Fruit fly (Drosophila melanogaster) whole organism, embryonic: ENCODE results near the gene CG42342.

Experiments
- Aef1 ChIP-seq: fragments of 200-800 bp; sonication (Bioruptor generic); IDR thresholded peaks from 3 replicates; pipeline ENCODE4 v1.3.6; 2022; ENCODE audit warnings: missing biosample characterization, missing genetic modification characterization
- CG10209 ChIP-seq: fragments of 200-800 bp; sonication (Bioruptor generic); optimal IDR thresholded peaks from 3 replicates; lab custom pipeline; 2017; ENCODE audit warnings: missing biosample characterization, mild to moderate bottlenecking, missing genetic modification characterization, missing genetic modification reagents
- CG10366 ChIP-seq: fragments of 200-800 bp; sonication (Bioruptor generic); IDR thresholded peaks from 2 replicates; pipeline ENCODE4 v1.3.6; 2022; ENCODE audit warnings: missing biosample characterization, missing genetic modification characterization
- CG11456 ChIP-seq: fragments of 200-800 bp; sonication (Bioruptor generic); IDR thresholded peaks from 3 replicates; pipeline ENCODE4 v1.3.6; 2022; ENCODE audit warnings: missing biosample characterization, missing genetic modification characterization
- CG11560 ChIP-seq: fragments of 200-800 bp; sonication (Bioruptor generic); IDR thresholded peaks from 3 replicates; pipeline ENCODE4 v1.3.6; 2022; ENCODE audit warnings: missing biosample characterization, missing genetic modification characterization
- CG14710 ChIP-seq: fragments of 200-800 bp; sonication (Bioruptor generic); optimal IDR thresholded peaks from 3 replicates; lab custom pipeline; 2019; ENCODE audit warnings: missing biosample characterization, mild to moderate bottlenecking, missing genetic modification characterization, moderate library complexity
- CG15479 ChIP-seq: fragments of 200-800 bp; sonication (Bioruptor generic); optimal IDR thresholded peaks from 3 replicates; lab custom pipeline; 2019; ENCODE audit warnings: missing biosample characterization, mild to moderate bottlenecking, missing genetic modification characterization, moderate library complexity
- CG1602 ChIP-seq: fragments of 200-800 bp; sonication (Bioruptor generic); optimal IDR thresholded peaks from 3 replicates; lab custom pipeline; 2016; ENCODE audit warnings: missing biosample characterization, missing genetic modification characterization
- CG16813 ChIP-seq: fragments of 200-800 bp; sonication (Bioruptor generic); IDR thresholded peaks from 3 replicates; pipeline ENCODE4 v1.3.6; 2022; ENCODE audit warnings: missing biosample characterization, missing genetic modification characterization; ENCODE audit not compliant: partially characterized antibody
- CG30020 ChIP-seq: fragments of 200-800 bp; optimal IDR thresholded peaks from 2 replicates; lab custom pipeline; 2019; ENCODE audit warnings: missing biosample characterization, mild to moderate bottlenecking, missing genetic modification characterization, moderate library complexity
- CG3065 ChIP-seq: fragments of 200-800 bp; sonication (Bioruptor generic); optimal IDR thresholded peaks from 2 replicates; lab custom pipeline; 2016; ENCODE audit warnings: missing biosample characterization, missing genetic modification characterization
- CG3281 ChIP-seq: fragments of 200-800 bp; sonication (Bioruptor generic); optimal IDR thresholded peaks from 3 replicates; lab custom pipeline; 2017; ENCODE audit warnings: missing biosample characterization, mild to moderate bottlenecking, missing genetic modification characterization
- CG33213 ChIP-seq: fragments of 200-800 bp; sonication (Bioruptor generic); optimal IDR thresholded peaks from 3 replicates; lab custom pipeline; 2016; ENCODE audit warnings: missing biosample characterization, missing genetic modification characterization
- CG4424 ChIP-seq: fragments of 200-800 bp; sonication (Bioruptor generic); optimal IDR thresholded peaks from 3 replicates; lab custom pipeline; 2016; ENCODE audit warnings: missing biosample characterization, missing genetic modification characterization
- CG7372 ChIP-seq: fragments of 200-800 bp; sonication (Bioruptor generic); IDR thresholded peaks from 2 replicates; pipeline ENCODE4 v1.3.6; 2022; ENCODE audit warnings: missing biosample characterization, missing genetic modification characterization
- CG7556 ChIP-seq: fragments of 200-800 bp; sonication (Bioruptor generic); optimal IDR thresholded peaks from 2 replicates; lab custom pipeline; 2017; ENCODE audit warnings: missing biosample characterization, mild to moderate bottlenecking, missing genetic modification characterization
- CG7963 ChIP-seq: fragments of 200-800 bp; sonication (Bioruptor generic); IDR thresholded peaks from 3 replicates; pipeline ENCODE4 v1.3.6; 2022; ENCODE audit warnings: missing biosample characterization, missing genetic modification characterization; ENCODE audit not compliant: partially characterized antibody
- CG9876 ChIP-seq: fragments of 200-800 bp; sonication (Bioruptor generic); optimal IDR thresholded peaks from 2 replicates; lab custom pipeline; 2016; ENCODE audit warnings: missing biosample characterization, missing genetic modification characterization
- CHES-1-like ChIP-seq: fragments of 200-800 bp; sonication (Bioruptor generic); optimal IDR thresholded peaks from 2 replicates; lab custom pipeline; 2016; ENCODE audit warnings: missing biosample characterization, missing genetic modification characterization
- CTCF ChIP-seq: fragments of 200-800 bp; sonication (Bioruptor generic); optimal IDR thresholded peaks from 2 replicates; lab custom pipeline; 2017; ENCODE audit warnings: missing biosample characterization, mild to moderate bottlenecking, missing genetic modification characterization, moderate library complexity
- D19B ChIP-seq: fragments of 200-800 bp; sonication (Bioruptor generic); optimal IDR thresholded peaks from 2 replicates; lab custom pipeline; 2017; ENCODE audit warnings: missing biosample characterization, mild to moderate bottlenecking, missing genetic modification characterization
- Dad ChIP-seq: fragments of 200-800 bp; sonication (Bioruptor generic); optimal IDR thresholded peaks from 3 replicates; lab custom pipeline; 2016; ENCODE audit warnings: missing biosample characterization, missing genetic modification characterization
- Dref ChIP-seq: fragments of 200-800 bp; sonication (Bioruptor generic); IDR thresholded peaks from 2 replicates; pipeline ENCODE4 v1.3.6; 2022; ENCODE audit warnings: missing biosample characterization, missing genetic modification characterization
- Eip74EF ChIP-seq, 2 experiments: fragments of 200-800 bp in 1 of 2; fragments of >200 bp in 1 of 2; sonication (Bioruptor generic) in 1 of 2; optimal IDR thresholded peaks; 2 replicates each; lab custom pipeline; 2017 to 2019; ENCODE audit warnings: missing biosample characterization in 2 of 2, missing genetic modification characterization in 2 of 2, mild to moderate bottlenecking in 1 of 2, moderate library complexity in 1 of 2
- Gug ChIP-seq: fragments of 200-800 bp; sonication (Bioruptor generic); IDR thresholded peaks from 4 replicates; pipeline ENCODE4 v1.3.6; 2022; ENCODE audit warnings: missing biosample characterization, missing genetic modification characterization
- H15 ChIP-seq: fragments of 200-800 bp; sonication (Bioruptor generic); IDR thresholded peaks from 3 replicates; pipeline ENCODE4 v1.3.6; 2022; ENCODE audit warnings: missing biosample characterization, missing genetic modification characterization
- H2.0 ChIP-seq: fragments of 200-800 bp; sonication (Bioruptor generic); IDR thresholded peaks from 2 replicates; pipeline ENCODE4 v1.3.6; 2022; ENCODE audit warnings: missing biosample characterization, missing genetic modification characterization
- HLH54F ChIP-seq: fragments of 200-800 bp; sonication (Bioruptor generic); optimal IDR thresholded peaks from 3 replicates; lab custom pipeline; 2016; ENCODE audit warnings: missing biosample characterization, missing genetic modification characterization
- Med ChIP-seq: fragments of 200-800 bp; sonication (Bioruptor generic); peaks from one replicate; lab custom pipeline; 2016; ENCODE audit warnings: missing biosample characterization, missing genetic modification characterization, mild to moderate bottlenecking, inconsistent platforms, moderate library complexity
- Nf-YA ChIP-seq: fragments of 200-800 bp; sonication (Bioruptor generic); IDR thresholded peaks from 2 replicates; pipeline ENCODE4 v1.3.6; 2022; ENCODE audit warnings: missing biosample characterization, missing genetic modification characterization
- Ptx1 ChIP-seq: fragments of 200-800 bp; sonication (Bioruptor generic); IDR thresholded peaks from 2 replicates; pipeline ENCODE4 v1.3.6; 2022; ENCODE audit warnings: missing biosample characterization, missing genetic modification characterization
- Rfx ChIP-seq: fragments of 200-800 bp; sonication (Bioruptor generic); IDR thresholded peaks from 2 replicates; pipeline ENCODE4 v1.3.6; 2022; ENCODE audit warnings: missing biosample characterization, missing genetic modification characterization
- Sox102F ChIP-seq: fragments of 200-800 bp; sonication (Bioruptor generic); optimal IDR thresholded peaks from 2 replicates; lab custom pipeline; 2018; ENCODE audit warnings: missing biosample characterization, mild to moderate bottlenecking, missing genetic modification characterization, moderate library complexity
- Vsx1 ChIP-seq: fragments of 200-800 bp; sonication (Bioruptor generic); optimal IDR thresholded peaks from 2 replicates; lab custom pipeline; 2017; ENCODE audit warnings: missing biosample characterization, mild to moderate bottlenecking, missing genetic modification characterization, missing genetic modification reagents
- az2 ChIP-seq: fragments of 200-800 bp; sonication (Bioruptor generic); optimal IDR thresholded peaks from 3 replicates; lab custom pipeline; 2016; ENCODE audit warnings: missing biosample characterization, missing genetic modification characterization
- br ChIP-seq: fragments of >200 bp; optimal IDR thresholded peaks from 2 replicates; lab custom pipeline; 2017
- chn ChIP-seq: fragments of 200-800 bp; sonication (Bioruptor generic); optimal IDR thresholded peaks from 2 replicates; lab custom pipeline; 2016; ENCODE audit warnings: missing biosample characterization, missing genetic modification characterization
- crc ChIP-seq: fragments of 200-800 bp; sonication (Bioruptor generic); optimal IDR thresholded peaks from 2 replicates; lab custom pipeline; 2016; ENCODE audit warnings: missing biosample characterization, missing genetic modification characterization
- danr ChIP-seq: fragments of 200-800 bp; sonication (Bioruptor generic); IDR thresholded peaks from 2 replicates; pipeline ENCODE4 v1.3.6; 2022; ENCODE audit warnings: missing biosample characterization, missing genetic modification characterization
- disco-r ChIP-seq: fragments of 200-800 bp; sonication (Bioruptor generic); optimal IDR thresholded peaks from 2 replicates; lab custom pipeline; 2016; ENCODE audit warnings: missing biosample characterization, missing genetic modification characterization
- gce ChIP-seq: fragments of 200-800 bp; sonication (Bioruptor generic); IDR thresholded peaks from 3 replicates; pipeline ENCODE4 v1.3.6; 2022; ENCODE audit warnings: missing biosample characterization, missing genetic modification characterization
- her ChIP-seq: fragments of 200-800 bp; sonication (Bioruptor generic); optimal IDR thresholded peaks from 2 replicates; lab custom pipeline; 2016; ENCODE audit warnings: missing biosample characterization, missing genetic modification characterization
- mirr ChIP-seq: fragments of 200-800 bp; sonication (Bioruptor generic); optimal IDR thresholded peaks from 3 replicates; lab custom pipeline; 2018; ENCODE audit warnings: missing biosample characterization, mild to moderate bottlenecking, missing genetic modification characterization
- oc ChIP-seq: fragments of 200-800 bp; sonication (Bioruptor generic); optimal IDR thresholded peaks from 2 replicates; lab custom pipeline; 2018; ENCODE audit warnings: missing biosample characterization, mild to moderate bottlenecking, missing genetic modification characterization, moderate library complexity
- pb ChIP-seq: fragments of 200-800 bp; sonication (Bioruptor generic); optimal IDR thresholded peaks from 3 replicates; lab custom pipeline; 2016; ENCODE audit warnings: missing biosample characterization, missing genetic modification characterization
- pita ChIP-seq: fragments of 200-800 bp; sonication (Bioruptor generic); optimal IDR thresholded peaks from 2 replicates; lab custom pipeline; 2017; ENCODE audit warnings: missing biosample characterization, mild to moderate bottlenecking, missing genetic modification characterization
- schlank ChIP-seq: fragments of 200-800 bp; sonication (Bioruptor generic); optimal IDR thresholded peaks from 2 replicates; lab custom pipeline; 2018; ENCODE audit warnings: missing biosample characterization, mild to moderate bottlenecking, missing genetic modification characterization
- scrt ChIP-seq: fragments of 200-800 bp; sonication (Bioruptor generic); optimal IDR thresholded peaks from 2 replicates; lab custom pipeline; 2018; ENCODE audit warnings: missing biosample characterization, mild to moderate bottlenecking, missing genetic modification characterization, moderate library complexity
- seq ChIP-seq: fragments of 200-800 bp; sonication (Bioruptor generic); IDR thresholded peaks from 2 replicates; pipeline ENCODE4 v1.3.6; 2022; ENCODE audit warnings: missing biosample characterization, missing genetic modification characterization
- shn ChIP-seq: fragments of 200-800 bp; sonication (Bioruptor generic); optimal IDR thresholded peaks from 3 replicates; lab custom pipeline; 2016; ENCODE audit warnings: missing biosample characterization, missing genetic modification characterization
- sisA ChIP-seq: fragments of 200-800 bp; sonication (Bioruptor generic); IDR thresholded peaks from 2 replicates; pipeline ENCODE4 v1.3.6; 2022; ENCODE audit warnings: missing biosample characterization, missing genetic modification characterization
- stwl ChIP-seq: fragments of 200-800 bp; sonication (Bioruptor generic); optimal IDR thresholded peaks from 3 replicates; lab custom pipeline; 2018; ENCODE audit warnings: missing biosample characterization, mild to moderate bottlenecking, missing genetic modification characterization, moderate library complexity
- wek ChIP-seq: fragments of 200-800 bp; sonication (Bioruptor generic); optimal IDR thresholded peaks from 3 replicates; lab custom pipeline; 2018; ENCODE audit warnings: missing biosample characterization, mild to moderate bottlenecking, missing genetic modification characterization, moderate library complexity
- zfh1 ChIP-seq: fragments of 200-800 bp; sonication (Bioruptor generic); IDR thresholded peaks from 3 replicates; pipeline ENCODE4 v1.3.6; 2022; ENCODE audit warnings: missing biosample characterization, missing genetic modification characterization

Gene CG42342

dm6 chr3R:16614241-16614640 is 111.7 kb downstream of the CG42342 start, which contains the start of gene CG10340 (continued):
- TF ChIP-seq schlank (tag; lab: Kevin White, UChicago) (no peak), CG4424 (GFP tag; lab: Kevin White, UChicago) (no peak), br (lab: Kevin White, UChicago) (no peak), disco-r (GFP tag; lab: Kevin White, UChicago) (no peak), CG3281 (GFP tag; lab: Kevin White, UChicago) (no peak), CG10209 (GFP tag; lab: Kevin White, UChicago) (no peak), CG9876 (GFP tag; lab: Kevin White, UChicago) (no peak), Nf-YA (GFP tag; lab: Robert Waterston, UW) (no peak), seq (GFP tag; lab: Robert Waterston, UW) (no peak), CG7556 (no peak), CG16813 (peak; percentile 80), her (GFP tag; lab: Kevin White, UChicago) (no peak), chn (GFP tag; lab: Kevin White, UChicago) (no peak), Vsx1 (GFP tag; lab: Kevin White, UChicago) (no peak), pb (no peak), danr (GFP tag; lab: Robert Waterston, UW) (no peak), CG11456 (no peak), pita (GFP tag; lab: Kevin White, UChicago) (no peak), CG7372 (GFP tag; lab: Robert Waterston, UW) (no peak), zfh1 (GFP tag; lab: Robert Waterston, UW) (no peak), gce (GFP tag; lab: Robert Waterston, UW) (no peak), oc (no peak), CG30020 (tag; lab: Kevin White, UChicago) (no peak), Ptx1 (GFP tag; lab: Robert Waterston, UW) (no peak), H15 (GFP tag; lab: Robert Waterston, UW) (no peak), wek (GFP tag; lab: Kevin White, UChicago) (no peak), Dad (GFP tag; lab: Kevin White, UChicago) (no peak), sisA (GFP tag; lab: Robert Waterston, UW) (no peak), shn (GFP tag; lab: Kevin White, UChicago) (no peak), CG1602 (GFP tag; lab: Kevin White, UChicago) (no peak), stwl (peak; percentile 67), H2.0 (GFP tag; lab: Robert Waterston, UW) (no peak), Rfx (peak; percentile 65), Gug (GFP tag; lab: Robert Waterston, UW) (peak; percentile 25; the same call in 1 of the 4 replicates), CG11560 (tag; lab: Robert Waterston, UW) (no peak), CG10366 (peak; percentile 12; the same call in 1 of the 2 replicates), D19B (no peak), CG14710 (tag; lab: Kevin White, UChicago) (peak; percentile 51), Med (GFP tag; lab: Kevin White, UChicago) (no peak), Aef1 (GFP tag; lab: Robert Waterston, UW) (no peak), CTCF (peak; percentile 60), scrt (GFP tag; lab: Kevin White, UChicago) (no peak), az2 (GFP tag; lab: Kevin White, UChicago) (no peak), HLH54F (no peak), CG33213 (GFP tag; lab: Kevin White, UChicago) (no peak), CG3065 (GFP tag; lab: Kevin White, UChicago) (no peak), CG7963 (GFP tag; lab: Robert Waterston, UW) (peak; percentile 53; the same call in 1 of the 3 replicates), Eip74EF (GFP tag; optimal IDR thresholded peaks at IDR 0.05; lab: Kevin White, UChicago) (no peak), Sox102F (no peak), CG15479 (GFP tag; lab: Kevin White, UChicago) (no peak), Dref (peak; percentile 89), CHES-1-like (GFP tag; lab: Kevin White, UChicago) (no peak), crc (GFP tag; lab: Kevin White, UChicago) (no peak), mirr (GFP tag; lab: Kevin White, UChicago) (no peak)
